Worm (Caenorhabditis elegans) whole organism, young adult: ENCODE measurements around the gene F21A3.11.

Experiments
- B0261.1 ChIP-seq: sonication (generic microtip); optimal IDR thresholded peaks from 2 replicates; lab custom pipeline; 2016; ENCODE audit warnings: mild to moderate bottlenecking, missing genetic modification characterization, moderate library complexity, missing compliant biosample characterization
- B0336.3 ChIP-seq: fragments of 200-800 bp; sonication (Bioruptor generic); IDR thresholded peaks from 2 replicates; pipeline ENCODE4 v1.3.6; 2022; ENCODE audit warnings: missing genetic modification characterization, missing compliant biosample characterization
- C17E4.6 ChIP-seq: fragments of 200-800 bp; sonication (Bioruptor generic); IDR thresholded peaks from 2 replicates; pipeline ENCODE4 v1.3.6; 2022; ENCODE audit warnings: missing genetic modification reagents, missing genetic modification characterization, missing compliant biosample characterization
- D2030.7 ChIP-seq: fragments of 200-800 bp; sonication (Bioruptor generic); IDR thresholded peaks from 2 replicates; pipeline ENCODE4 v1.3.6; 2022; ENCODE audit warnings: missing genetic modification reagents, missing genetic modification characterization, missing compliant biosample characterization
- F23B12.7 ChIP-seq: sonication (generic microtip); optimal IDR thresholded peaks from 2 replicates; lab custom pipeline; 2017; ENCODE audit warnings: missing genetic modification characterization, mild to moderate bottlenecking, missing compliant biosample characterization, antibody characterized with exemption, moderate library complexity; ENCODE audit not compliant: insufficient read depth
- F33H1.4 ChIP-seq: fragments of 200-800 bp; sonication (Bioruptor generic); IDR thresholded peaks from 2 replicates; pipeline ENCODE4 v1.3.6; 2022; ENCODE audit warnings: missing genetic modification reagents, missing genetic modification characterization, missing compliant biosample characterization
- F37B4.10 ChIP-seq: fragments of 200-800 bp; sonication (Bioruptor generic); IDR thresholded peaks from 2 replicates; pipeline ENCODE4 v1.3.6; 2022; ENCODE audit warnings: missing genetic modification characterization, missing compliant biosample characterization
- F57C9.4 ChIP-seq: sonication (generic microtip); optimal IDR thresholded peaks from 2 replicates; lab custom pipeline; 2017; ENCODE audit warnings: mild to moderate bottlenecking, missing genetic modification characterization, missing compliant biosample characterization
- Y67H2A.10 ChIP-seq: fragments of 200-800 bp; sonication (Bioruptor generic); conservative IDR thresholded peaks from 2 replicates; pipeline ENCODE4 v1.3.6; 2022; ENCODE audit warnings: missing genetic modification reagents, missing genetic modification characterization, missing compliant biosample characterization
- Y95B8A.8 ChIP-seq: fragments of 200-800 bp; sonication (Bioruptor generic); IDR thresholded peaks from 2 replicates; pipeline ENCODE4 v1.3.6; 2022; ENCODE audit warnings: missing genetic modification reagents, missing genetic modification characterization, missing compliant biosample characterization
- ZK185.1 ChIP-seq: sonication (generic microtip); optimal IDR thresholded peaks from 2 replicates; lab custom pipeline; 2016; ENCODE audit warnings: mild to moderate bottlenecking, missing genetic modification characterization, missing compliant biosample characterization; ENCODE audit not compliant: poor library complexity, severe bottlenecking
- ama-1 ChIP-seq, 3 experiments: fragments of 150-350 bp in 1 of 3; sonication (generic microtip) in 2 of 3; optimal IDR thresholded peaks; 2 replicates each; lab custom pipeline; 2014 to 2018; ENCODE audit warnings: missing biosample characterization in 2 of 3, missing genetic modification characterization in 2 of 3, missing genetic modification reagents in 2 of 3
- aptf-2 ChIP-seq: fragments of 200-800 bp; sonication (Bioruptor generic); conservative IDR thresholded peaks from 2 replicates; pipeline ENCODE4 v1.3.6; 2022; ENCODE audit warnings: missing genetic modification reagents, missing genetic modification characterization, missing compliant biosample characterization
- athp-1 ChIP-seq: sonication (generic microtip); optimal IDR thresholded peaks from 2 replicates; lab custom pipeline; 2017; ENCODE audit warnings: mild to moderate bottlenecking, missing genetic modification characterization, missing compliant biosample characterization
- attf-3 ChIP-seq: fragments of 200-800 bp; sonication (Bioruptor generic); conservative IDR thresholded peaks from 2 replicates; pipeline ENCODE4 v1.3.6; 2022; ENCODE audit warnings: missing genetic modification reagents, missing genetic modification characterization, missing compliant biosample characterization
- ccch-3 ChIP-seq: fragments of 200-800 bp; sonication (Bioruptor generic); optimal IDR thresholded peaks from 2 replicates; lab custom pipeline; 2018; ENCODE audit warnings: mild to moderate bottlenecking, missing genetic modification characterization, missing compliant biosample characterization
- cebp-1 ChIP-seq, 2 experiments: fragments of 200-800 bp in 1 of 2; sonication (Bioruptor generic) in 1 of 2; sonication (generic microtip) in 1 of 2; IDR thresholded peaks in 1 of 2; optimal IDR thresholded peaks in 1 of 2; 2 replicates each; pipeline versions ENCODE4 v1.3.6 to Lab custom; 2017 to 2022; ENCODE audit warnings: missing compliant biosample characterization in 2 of 2, missing genetic modification characterization in 2 of 2, mild to moderate bottlenecking in 1 of 2, missing genetic modification reagents in 1 of 2, moderate library complexity in 1 of 2
- die-1 ChIP-seq: sonication (generic microtip); optimal IDR thresholded peaks from 2 replicates; lab custom pipeline; 2016; ENCODE audit warnings: missing genotype, mild to moderate bottlenecking, missing genetic modification characterization, missing compliant biosample characterization
- dox-1 ChIP-seq: fragments of 200-800 bp; sonication (Bioruptor generic); IDR thresholded peaks from 2 replicates; pipeline ENCODE4 v1.3.6; 2022; ENCODE audit warnings: missing genetic modification reagents, missing genetic modification characterization, missing compliant biosample characterization
- him-1 ChIP-seq: sonication (generic microtip); optimal IDR thresholded peaks from 2 replicates; lab custom pipeline; 2016; ENCODE audit warnings: missing genotype, missing genetic modification reagents, missing genetic modification characterization, missing compliant biosample characterization
- hlh-26 ChIP-seq: fragments of 200-800 bp; sonication (Bioruptor generic); conservative IDR thresholded peaks from 2 replicates; pipeline ENCODE4 v1.3.6; 2022; ENCODE audit warnings: missing genetic modification reagents, missing genetic modification characterization, missing compliant biosample characterization
- hmg-1.2 ChIP-seq: fragments of 200-800 bp; sonication (Bioruptor generic); IDR thresholded peaks from 2 replicates; pipeline ENCODE4 v1.3.6; 2022; ENCODE audit warnings: missing genetic modification reagents, missing genetic modification characterization, missing compliant biosample characterization
- let-607 ChIP-seq, 2 experiments: fragments of 200-800 bp in 1 of 2; sonication (Bioruptor generic) in 1 of 2; sonication (generic microtip) in 1 of 2; optimal IDR thresholded peaks; 2 replicates each; lab custom pipeline; 2016 to 2018; ENCODE audit warnings: mild to moderate bottlenecking in 2 of 2, missing compliant biosample characterization in 2 of 2, missing genetic modification characterization in 2 of 2, moderate library complexity in 2 of 2, missing genotype in 1 of 2
- lin-26 ChIP-seq: fragments of 200-800 bp; sonication (Bioruptor generic); IDR thresholded peaks from 2 replicates; pipeline ENCODE4 v1.3.6; 2022; ENCODE audit warnings: missing genetic modification reagents, missing genetic modification characterization, missing compliant biosample characterization
- lin-54 ChIP-seq: fragments of 200-800 bp; sonication (Bioruptor generic); optimal IDR thresholded peaks from 2 replicates; lab custom pipeline; 2018; ENCODE audit warnings: mild to moderate bottlenecking, missing genetic modification characterization, missing compliant biosample characterization
- lir-1 ChIP-seq: fragments of 200-800 bp; sonication (Bioruptor generic); conservative IDR thresholded peaks from 2 replicates; pipeline ENCODE4 v1.3.6; 2022; ENCODE audit warnings: missing genetic modification reagents, missing genetic modification characterization, missing compliant biosample characterization
- lsy-27 ChIP-seq: sonication (generic microtip); optimal IDR thresholded peaks from 2 replicates; lab custom pipeline; 2017; ENCODE audit warnings: missing genetic modification characterization, mild to moderate bottlenecking, missing compliant biosample characterization, antibody characterized with exemption, missing genotype, borderline replicate concordance; ENCODE audit not compliant: insufficient read depth
- madf-6 ChIP-seq: fragments of 200-800 bp; sonication (Bioruptor generic); IDR thresholded peaks from 2 replicates; pipeline ENCODE4 v1.3.6; 2022; ENCODE audit warnings: missing genetic modification reagents, missing genetic modification characterization, missing compliant biosample characterization
- mcd-1 ChIP-seq: fragments of 200-800 bp; sonication (Bioruptor generic); IDR thresholded peaks from 2 replicates; pipeline ENCODE4 v1.3.6; 2022; ENCODE audit warnings: missing genetic modification reagents, missing genetic modification characterization, missing compliant biosample characterization
- mel-28 ChIP-seq: sonication (generic microtip); optimal IDR thresholded peaks from 2 replicates; lab custom pipeline; 2016; ENCODE audit warnings: borderline replicate concordance, mild to moderate bottlenecking, missing genetic modification characterization, missing compliant biosample characterization
- mxl-1 ChIP-seq: sonication (generic microtip); optimal IDR thresholded peaks from 2 replicates; lab custom pipeline; 2016; ENCODE audit warnings: missing genetic modification characterization, missing compliant biosample characterization
- nhr-27 ChIP-seq: fragments of 200-800 bp; sonication (Bioruptor generic); optimal IDR thresholded peaks from 2 replicates; lab custom pipeline; 2018; ENCODE audit warnings: mild to moderate bottlenecking, missing genetic modification characterization, moderate library complexity, missing compliant biosample characterization
- nhr-90 ChIP-seq: sonication (generic microtip); optimal IDR thresholded peaks from 2 replicates; lab custom pipeline; 2016; ENCODE audit warnings: missing genotype, mild to moderate bottlenecking, missing genetic modification characterization, missing compliant biosample characterization
- pbrm-1 ChIP-seq: fragments of 200-800 bp; sonication (Bioruptor generic); IDR thresholded peaks from 2 replicates; pipeline ENCODE4 v1.3.6; 2022; ENCODE audit warnings: missing genetic modification reagents, missing genetic modification characterization, missing compliant biosample characterization
- rpc-1 ChIP-seq, 2 experiments: fragments of 150-350 bp in 1 of 2; sonication (generic microtip) in 1 of 2; optimal IDR thresholded peaks; 2 replicates each; lab custom pipeline; 2014 to 2018; ENCODE audit warnings: missing biosample characterization in 1 of 2, missing genetic modification characterization in 1 of 2, missing genetic modification reagents in 1 of 2, missing genotype in 1 of 2
- snpc-4 ChIP-seq, 5 experiments: fragments of 150-350 bp in 1 of 5; sonication (generic microtip) in 4 of 5; optimal IDR thresholded peaks; 2 replicates each; lab custom pipeline; 2014 to 2018; ENCODE audit warnings: missing genetic modification characterization in 5 of 5, missing biosample characterization in 3 of 5, antibody characterized with exemption in 2 of 5, mild to moderate bottlenecking in 2 of 5, missing compliant biosample characterization in 2 of 5, missing genotype in 2 of 5, moderate library complexity in 2 of 5, missing genetic modification reagents in 1 of 5
- sptf-2 ChIP-seq: fragments of 200-800 bp; sonication (Bioruptor generic); optimal IDR thresholded peaks from 2 replicates; lab custom pipeline; 2018; ENCODE audit warnings: mild to moderate bottlenecking, missing genetic modification characterization, missing compliant biosample characterization
- tbp1 ChIP-seq: fragments of 200-800 bp; sonication (Bioruptor generic); optimal IDR thresholded peaks from 2 replicates; lab custom pipeline; 2018; ENCODE audit warnings: mild to moderate bottlenecking, missing genetic modification characterization, missing compliant biosample characterization
- tbx-9 ChIP-seq: sonication (generic microtip); optimal IDR thresholded peaks from 2 replicates; lab custom pipeline; 2016; ENCODE audit warnings: borderline replicate concordance, missing genetic modification characterization, inconsistent platforms, missing compliant biosample characterization
- tlf-1 ChIP-seq: fragments of 200-800 bp; sonication (Bioruptor generic); optimal IDR thresholded peaks from 2 replicates; lab custom pipeline; 2018; ENCODE audit warnings: mild to moderate bottlenecking, missing genetic modification characterization, missing compliant biosample characterization
- unc-130 ChIP-seq: sonication (generic microtip); optimal IDR thresholded peaks from 2 replicates; lab custom pipeline; 2016; ENCODE audit warnings: missing genetic modification reagents, missing genetic modification characterization, missing compliant biosample characterization
- unc-62 ChIP-seq: fragments of 150-350 bp; optimal IDR thresholded peaks from 2 replicates; lab custom pipeline; 2014; ENCODE audit warnings: missing biosample characterization, missing genetic modification reagents, missing genetic modification characterization
- ztf-18 ChIP-seq: sonication (generic microtip); optimal IDR thresholded peaks from 2 replicates; lab custom pipeline; 2016; ENCODE audit warnings: missing genotype, mild to moderate bottlenecking, missing genetic modification characterization, missing compliant biosample characterization
- ztf-25 ChIP-seq: fragments of 200-800 bp; sonication (Bioruptor generic); IDR thresholded peaks from 2 replicates; pipeline ENCODE4 v1.3.6; 2022; ENCODE audit warnings: missing genetic modification reagents, missing genetic modification characterization, missing compliant biosample characterization
- ztf-26 ChIP-seq: sonication (generic microtip); optimal IDR thresholded peaks from 2 replicates; lab custom pipeline; 2017; ENCODE audit warnings: missing genetic modification characterization, missing compliant biosample characterization

Gene F21A3.11

ce11 chrV:15553869-15554268, 20.9 kb upstream of the F21A3.11 start:
- TF ChIP-seq nhr-90 (tag; lab: Kevin White, UChicago) (peak; percentile 4), ztf-18 (peak; percentile 24), tbx-9 (no peak), lin-26 (GFP tag; lab: Robert Waterston, UW) (peak; percentile 77; the same call in 1 of the 2 replicates), ztf-26 (no peak), B0336.3 (GFP tag; lab: Robert Waterston, UW) (no peak), lin-54 (GFP tag; lab: Kevin White, UChicago) (peak; percentile 18), hmg-1.2 (peak; percentile 68), Y95B8A.8 (GFP tag; lab: Robert Waterston, UW) (no peak), sptf-2 (no peak), dox-1 (GFP tag; lab: Robert Waterston, UW) (peak; percentile 54), mcd-1 (GFP tag; lab: Robert Waterston, UW) (peak; percentile 29; the same call in 1 of the 2 replicates), snpc-4 (GFP tag; optimal IDR thresholded peaks at IDR 0.05; lab: Kevin White, UChicago) (no peak), snpc-4 (tag; optimal IDR thresholded peaks at IDR 0.05; lab: Kevin White, UChicago) (peak in 2 of 4 experiments; percentile 20 to 57), F23B12.7 (tag; lab: Kevin White, UChicago) (peak; percentile 20), ZK185.1 (tag; lab: Kevin White, UChicago) (peak; percentile 35), lsy-27 (tag; lab: Kevin White, UChicago) (peak; percentile 22), him-1 (tag; lab: Kevin White, UChicago) (peak; percentile 63), F37B4.10 (GFP tag; lab: Robert Waterston, UW) (no peak), Y67H2A.10 (no peak), die-1 (tag; lab: Kevin White, UChicago) (peak; percentile 48), rpc-1 (optimal IDR thresholded peaks at IDR 0.05; lab: Kevin White, UChicago) (peak; percentile 67), rpc-1 (tag; optimal IDR thresholded peaks at IDR 0.05; lab: Kevin White, UChicago) (peak; percentile 77), pbrm-1 (GFP tag; lab: Robert Waterston, UW) (peak; percentile 15; the same call in 1 of the 2 replicates), lir-1 (GFP tag; lab: Robert Waterston, UW) (0 out of 2 replicates have a peak, but pooled peaks have one; percentile 37), ztf-25 (0 out of 2 replicates have a peak, but pooled peaks have one; percentile 44), F33H1.4 (GFP tag; lab: Robert Waterston, UW) (0 out of 2 replicates have a peak, but pooled peaks have one; percentile 17), B0261.1 (tag; lab: Kevin White, UChicago) (peak; percentile 78), tbp1 (GFP tag; lab: Kevin White, UChicago) (peak; percentile 95), cebp-1 (GFP tag; IDR thresholded peaks at IDR 0.05; lab: Robert Waterston, UW) (no peak), cebp-1 (tag; optimal IDR thresholded peaks at IDR 0.05; lab: Kevin White, UChicago) (peak; percentile 12), athp-1 (tag; lab: Kevin White, UChicago) (peak; percentile 9), D2030.7 (peak; percentile 52), madf-6 (GFP tag; lab: Robert Waterston, UW) (peak; percentile 61), unc-130 (GFP tag; lab: Kevin White, UChicago) (no peak)

ce11 chrV:15551642-15552041, 18.6 kb upstream of the F21A3.11 start:
- TF ChIP-seq C17E4.6 (GFP tag; lab: Robert Waterston, UW) (peak; percentile 30; the same call in 1 of the 2 replicates), B0336.3 (GFP tag; lab: Robert Waterston, UW) (peak; percentile 43; the same call in 1 of the 2 replicates), attf-3 (GFP tag; lab: Robert Waterston, UW) (peak; percentile 63), ccch-3 (GFP tag; lab: Kevin White, UChicago) (no peak), hlh-26 (GFP tag; lab: Robert Waterston, UW) (no peak), unc-62 (GFP tag; lab: Kevin White, UChicago) (no peak), ama-1 (optimal IDR thresholded peaks at IDR 0.05; lab: Kevin White, UChicago) (no peak), ama-1 (GFP tag; optimal IDR thresholded peaks at IDR 0.05; lab: Kevin White, UChicago) (peak; percentile 22 to 32), lin-54 (GFP tag; lab: Kevin White, UChicago) (peak; percentile 42), tlf-1 (no peak), F57C9.4 (tag; lab: Kevin White, UChicago) (no peak), aptf-2 (GFP tag; lab: Robert Waterston, UW) (no peak), lir-1 (GFP tag; lab: Robert Waterston, UW) (no peak), mel-28 (tag; lab: Kevin White, UChicago) (peak; percentile 34), nhr-27 (no peak), let-607 (tag; optimal IDR thresholded peaks at IDR 0.05; lab: Kevin White, UChicago) (no peak), mxl-1 (tag; lab: Kevin White, UChicago) (peak; percentile 33)
